Worm (Caenorhabditis elegans) whole organism, L4 larva: Measurements from ENCODE around the gene pup-2.

Source experiments
- F26F4.8 ChIP-seq: fragments of 200-800 bp; sonication (Bioruptor generic); conservative IDR thresholded peaks from 2 replicates; pipeline ENCODE4 v1.3.6; 2022; ENCODE audit warnings: missing genetic modification characterization, missing compliant biosample characterization
- R02D3.7 ChIP-seq: fragments of 150-350 bp; sonication (generic microtip); optimal IDR thresholded peaks from 3 replicates; lab custom pipeline; 2014; ENCODE audit warnings: missing biosample characterization, missing genetic modification characterization
- ZK546.5 ChIP-seq, 2 experiments: sonication (generic microtip); optimal IDR thresholded peaks; 2 replicates each; lab custom pipeline; 2017; ENCODE audit warnings: missing biosample characterization in 2 of 2, missing genetic modification characterization in 2 of 2
- daf-16 ChIP-seq, 3 experiments: sonication (generic microtip); optimal IDR thresholded peaks; 2 replicates each; lab custom pipeline; 2016 to 2017; ENCODE audit warnings: missing genetic modification characterization in 3 of 3, missing genetic modification reagents in 3 of 3, mild to moderate bottlenecking in 2 of 3, missing compliant biosample characterization in 2 of 3, missing biosample characterization in 1 of 3, moderate library complexity in 1 of 3
- dmd-6 ChIP-seq: fragments of 200-800 bp; sonication (Bioruptor generic); IDR thresholded peaks from 2 replicates; pipeline ENCODE4 v1.3.6; 2022; ENCODE audit warnings: missing genetic modification reagents, missing genetic modification characterization, missing compliant biosample characterization
- dmd-9 ChIP-seq: fragments of 200-800 bp; sonication (Bioruptor generic); IDR thresholded peaks from 2 replicates; pipeline ENCODE4 v1.3.6; 2022; ENCODE audit warnings: missing genetic modification reagents, missing genetic modification characterization, missing compliant biosample characterization
- duxl-1 ChIP-seq: sonication (generic microtip); optimal IDR thresholded peaks from 2 replicates; lab custom pipeline; 2016; ENCODE audit warnings: mild to moderate bottlenecking, missing genetic modification characterization, moderate library complexity, missing compliant biosample characterization; ENCODE audit not compliant: poor library complexity
- dve-1 ChIP-seq: sonication (generic microtip); optimal IDR thresholded peaks from 2 replicates; lab custom pipeline; 2017; ENCODE audit warnings: antibody characterized with exemption, mild to moderate bottlenecking, missing genetic modification characterization, missing compliant biosample characterization; ENCODE audit not compliant: insufficient read depth
- egl-43 ChIP-seq: fragments of 200-800 bp; sonication (Bioruptor generic); IDR thresholded peaks from 2 replicates; pipeline ENCODE4 v1.3.6; 2022; ENCODE audit warnings: missing genetic modification reagents, missing genetic modification characterization, missing compliant biosample characterization
- hif-1 ChIP-seq, 2 experiments: sonication (generic microtip); optimal IDR thresholded peaks; 2 replicates each; lab custom pipeline; 2016 to 2017; ENCODE audit warnings: missing compliant biosample characterization in 2 of 2, missing genetic modification characterization in 2 of 2, missing genetic modification reagents in 2 of 2, missing genotype in 2 of 2, mild to moderate bottlenecking in 1 of 2
- hlh-11 ChIP-seq: fragments of 200-800 bp; sonication (Bioruptor generic); optimal IDR thresholded peaks from 2 replicates; lab custom pipeline; 2018; ENCODE audit warnings: mild to moderate bottlenecking, missing genetic modification characterization, missing compliant biosample characterization
- hmg-1.1 ChIP-seq: fragments of 200-800 bp; sonication (Bioruptor generic); IDR thresholded peaks from 2 replicates; pipeline ENCODE4 v1.3.6; 2022; ENCODE audit warnings: missing genetic modification reagents, missing genetic modification characterization, missing compliant biosample characterization
- lim-7 ChIP-seq: fragments of 200-800 bp; sonication (Bioruptor generic); IDR thresholded peaks from 2 replicates; pipeline ENCODE4 v1.3.6; 2022; ENCODE audit warnings: missing genetic modification characterization, missing compliant biosample characterization
- lin-1 ChIP-seq: fragments of 200-800 bp; sonication (Bioruptor generic); IDR thresholded peaks from 2 replicates; pipeline ENCODE4 v1.3.6; 2022; ENCODE audit warnings: missing genetic modification reagents, missing genetic modification characterization, missing compliant biosample characterization
- lin-15B ChIP-seq: fragments of 150-350 bp; sonication (generic microtip); optimal IDR thresholded peaks from 3 replicates; lab custom pipeline; 2014; ENCODE audit warnings: missing biosample characterization, missing genetic modification characterization
- mdl-1 ChIP-seq, 2 experiments: fragments of 150-350 bp in 1 of 2; sonication (generic microtip) in 1 of 2; optimal IDR thresholded peaks; 2 replicates each; lab custom pipeline; 2014 to 2017; ENCODE audit warnings: missing biosample characterization in 2 of 2, missing genetic modification characterization in 2 of 2
- mdt-29 ChIP-seq: fragments of 200-800 bp; sonication (Bioruptor generic); IDR thresholded peaks from 2 replicates; pipeline ENCODE4 v1.3.6; 2022; ENCODE audit warnings: missing genetic modification reagents, missing genetic modification characterization, missing compliant biosample characterization
- mxl-2 ChIP-seq: fragments of 200-800 bp; sonication (Bioruptor generic); conservative IDR thresholded peaks from 2 replicates; pipeline ENCODE4 v1.3.6; 2022; ENCODE audit warnings: missing genetic modification reagents, missing genetic modification characterization, missing compliant biosample characterization
- mxl-3 ChIP-seq: fragments of 200-800 bp; sonication (Bioruptor generic); optimal IDR thresholded peaks from 2 replicates; lab custom pipeline; 2018; ENCODE audit warnings: mild to moderate bottlenecking, missing genetic modification characterization, missing compliant biosample characterization
- nhr-102 ChIP-seq: sonication (generic microtip); optimal IDR thresholded peaks from 2 replicates; lab custom pipeline; 2016; ENCODE audit warnings: mild to moderate bottlenecking, missing genetic modification characterization, moderate library complexity, missing compliant biosample characterization
- nhr-11 ChIP-seq: fragments of 150-350 bp; optimal IDR thresholded peaks from 2 replicates; lab custom pipeline; 2014; ENCODE audit warnings: missing biosample characterization, missing genetic modification characterization
- nhr-25 ChIP-seq: sonication (generic microtip); optimal IDR thresholded peaks from 2 replicates; lab custom pipeline; 2017; ENCODE audit warnings: missing genetic modification characterization, mild to moderate bottlenecking, missing compliant biosample characterization, antibody characterized with exemption, moderate library complexity, borderline replicate concordance; ENCODE audit not compliant: insufficient read depth
- nhr-28 ChIP-seq: fragments of 150-350 bp; optimal IDR thresholded peaks from 2 replicates; lab custom pipeline; 2014; ENCODE audit warnings: missing biosample characterization, missing genetic modification characterization
- nhr-48 ChIP-seq: sonication (generic microtip); optimal IDR thresholded peaks from 2 replicates; lab custom pipeline; 2016; ENCODE audit warnings: mild to moderate bottlenecking, missing genetic modification characterization, missing compliant biosample characterization
- nhr-6 ChIP-seq: fragments of 150-350 bp; optimal IDR thresholded peaks from 2 replicates; lab custom pipeline; 2014; ENCODE audit warnings: missing biosample characterization, missing genetic modification characterization
- nhr-76 ChIP-seq: fragments of 150-350 bp; optimal IDR thresholded peaks from 2 replicates; lab custom pipeline; 2014; ENCODE audit warnings: missing biosample characterization, missing genetic modification characterization
- nhr-77 ChIP-seq: fragments of 150-350 bp; optimal IDR thresholded peaks from 2 replicates; lab custom pipeline; 2014; ENCODE audit warnings: missing biosample characterization, missing genetic modification characterization
- php-3 ChIP-seq: fragments of 200-800 bp; sonication (Bioruptor generic); IDR thresholded peaks from 2 replicates; pipeline ENCODE4 v1.3.6; 2022; ENCODE audit warnings: missing genetic modification reagents, missing genetic modification characterization, missing compliant biosample characterization
- pqm-1 ChIP-seq: sonication (generic microtip); optimal IDR thresholded peaks from 2 replicates; lab custom pipeline; 2017; ENCODE audit warnings: missing biosample characterization, missing genetic modification characterization
- sdz-12 ChIP-seq: fragments of 200-800 bp; sonication (Bioruptor generic); optimal IDR thresholded peaks from 2 replicates; lab custom pipeline; 2018; ENCODE audit warnings: mild to moderate bottlenecking, missing genetic modification characterization, missing compliant biosample characterization
- skn-1 ChIP-seq: fragments of 150-350 bp; optimal IDR thresholded peaks from 2 replicates; lab custom pipeline; 2014; ENCODE audit warnings: missing biosample characterization, missing genetic modification characterization
- tra-1 ChIP-seq: fragments of 200-800 bp; sonication (Bioruptor generic); IDR thresholded peaks from 2 replicates; pipeline ENCODE4 v1.3.6; 2022; ENCODE audit warnings: missing genetic modification reagents, missing genetic modification characterization, missing compliant biosample characterization
- unc-130 ChIP-seq: sonication (generic microtip); optimal IDR thresholded peaks from 2 replicates; lab custom pipeline; 2016; ENCODE audit warnings: missing genetic modification reagents, missing genetic modification characterization, missing compliant biosample characterization
- unc-62 ChIP-seq, 3 experiments: fragments of 150-350 bp in 1 of 3; sonication (generic microtip); optimal IDR thresholded peaks in 2 of 3; peaks in 1 of 3; 1 replicate in 1 of 3; 2 replicates in 2 of 3; lab custom pipeline; 2014 to 2017; ENCODE audit warnings: missing biosample characterization in 3 of 3, missing genetic modification characterization in 3 of 3, missing genetic modification reagents in 3 of 3, missing genotype in 1 of 3
- zip-2 ChIP-seq: fragments of 150-350 bp; optimal IDR thresholded peaks from 2 replicates; lab custom pipeline; 2014; ENCODE audit warnings: missing biosample characterization, missing genetic modification characterization

pup-2 gene

ce11 chrIII:5141935-5142334, 43.8 kb upstream of the pup-2 start:
- TF ChIP-seq unc-62 (GFP tag; optimal IDR thresholded peaks at IDR 0.05 in 1 of 2; lab: Kevin White, UChicago) (peak in 1 of 2 experiments; percentile 52), unc-62 (tag; optimal IDR thresholded peaks at IDR 0.05; lab: Kevin White, UChicago) (no peak), dmd-6 (GFP tag; lab: Robert Waterston, UW) (peak; percentile 34; the same call in 1 of the 2 replicates), tra-1 (GFP tag; lab: Robert Waterston, UW) (0 out of 2 replicates have a peak, but pooled peaks have one; percentile 20), mdt-29 (GFP tag; lab: Robert Waterston, UW) (no peak), hlh-11 (tag; lab: Kevin White, UChicago) (peak; percentile 18)

ce11 chrIII:5143520-5143919, 42.2 kb upstream of the pup-2 start:
- TF ChIP-seq duxl-1 (tag; lab: Kevin White, UChicago) (no peak), unc-62 (GFP tag; optimal IDR thresholded peaks at IDR 0.05 in 1 of 2; lab: Kevin White, UChicago) (peak in 1 of 2 experiments; percentile 58), unc-62 (tag; optimal IDR thresholded peaks at IDR 0.05; lab: Kevin White, UChicago) (no peak)

DNA sequence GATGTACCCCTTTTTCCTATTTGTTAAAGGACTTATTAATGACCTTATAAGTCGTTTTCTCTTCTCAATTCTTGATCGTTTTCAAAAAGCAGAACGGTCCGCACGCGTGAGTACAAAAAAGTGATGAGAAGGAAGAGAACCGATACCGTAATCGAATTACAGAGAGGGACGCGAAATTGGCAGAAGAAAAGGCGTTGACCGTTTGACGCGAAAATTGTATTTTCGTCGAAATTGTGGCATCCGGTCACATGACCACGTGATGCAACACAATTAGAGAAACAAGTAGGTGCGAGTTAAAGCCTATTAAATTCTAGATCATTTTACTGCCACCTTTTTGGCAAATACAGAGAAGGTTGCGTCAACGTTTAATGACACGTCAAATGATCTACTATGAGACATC, 41.6 kb upstream of the pup-2 start:
- TF ChIP-seq unc-130 (no peak), nhr-48 (tag; lab: Kevin White, UChicago) (no peak), hlh-11 (tag; lab: Kevin White, UChicago) (no peak), nhr-11 (tag; lab: Kevin White, UChicago) (no peak), mxl-3 (no peak), mxl-2 (GFP tag; lab: Robert Waterston, UW) (no peak), php-3 (GFP tag; lab: Robert Waterston, UW) (no peak), nhr-77 (tag; lab: Kevin White, UChicago) (no peak), lim-7 (GFP tag; lab: Robert Waterston, UW) (no peak), zip-2 (tag; lab: Kevin White, UChicago) (no peak), F26F4.8 (GFP tag; lab: Robert Waterston, UW) (no peak), nhr-102 (tag; lab: Kevin White, UChicago) (no peak), mdl-1 (tag; optimal IDR thresholded peaks at IDR 0.05; lab: Kevin White, UChicago) (no peak), R02D3.7 (no peak), skn-1 (tag; lab: Kevin White, UChicago) (no peak), dmd-9 (no peak), egl-43 (GFP tag; lab: Robert Waterston, UW) (no peak), sdz-12 (GFP tag; lab: Kevin White, UChicago) (no peak), hmg-1.1 (GFP tag; lab: Robert Waterston, UW) (no peak), hif-1 (tag; optimal IDR thresholded peaks at IDR 0.05; lab: Kevin White, UChicago) (no peak)

ce11 chrIII:5145874-5146273, 39.8 kb upstream of the pup-2 start:
- TF ChIP-seq nhr-28 (tag; lab: Kevin White, UChicago) (peak; percentile 17), dmd-6 (GFP tag; lab: Robert Waterston, UW) (peak; percentile 51; the same call in 1 of the 2 replicates), tra-1 (GFP tag; lab: Robert Waterston, UW) (0 out of 2 replicates have a peak, but pooled peaks have one; percentile 52), hlh-11 (tag; lab: Kevin White, UChicago) (peak; percentile 52), hif-1 (tag; optimal IDR thresholded peaks at IDR 0.05; lab: Kevin White, UChicago) (no peak), F26F4.8 (GFP tag; lab: Robert Waterston, UW) (no peak), php-3 (GFP tag; lab: Robert Waterston, UW) (0 out of 2 replicates have a peak, but pooled peaks have one; percentile 48), nhr-6 (tag; lab: Kevin White, UChicago) (no peak), daf-16 (GFP tag; optimal IDR thresholded peaks at IDR 0.05; lab: Kevin White, UChicago) (no peak), daf-16 (tag; optimal IDR thresholded peaks at IDR 0.05; lab: Kevin White, UChicago) (peak; percentile 52), pqm-1 (peak; percentile 42), dve-1 (tag; lab: Kevin White, UChicago) (peak; percentile 22), lin-1 (no peak), nhr-25 (tag; lab: Kevin White, UChicago) (no peak), nhr-76 (no peak), ZK546.5 (tag; optimal IDR thresholded peaks at IDR 0.05; lab: Kevin White, UChicago) (no peak), lin-15B (no peak)
- TF ChIP-seq, all 104 proteins: peak for 8
